Worm (Caenorhabditis elegans): Measurements from ENCODE around the gene F22B5.4.

F22B5.4 gene

ce11 chrII:8494228-8494717, 44.8 kb downstream of the F22B5.4 start, which contains the start of gene M05D6.9:
TSS of gene M05D6.9 (plus strand) at chrII:8494278.
- TF ChIP-seq hlh-1 (tag; optimal IDR thresholded peaks at IDR 0.05) (no peak), unc-62 (GFP tag; optimal IDR thresholded peaks at IDR 0.05) (no peak), mep-1 (tag; optimal IDR thresholded peaks at IDR 0.05) (no peak), snpc-4 (tag; optimal IDR thresholded peaks at IDR 0.05) (no peak), ztf-11 (tag; optimal IDR thresholded peaks at IDR 0.05) (no peak), pha-4 (tag; optimal IDR thresholded peaks at IDR 0.05) (no peak), lin-13 (tag; optimal IDR thresholded peaks at IDR 0.05) (no peak), nhr-12 (tag; optimal IDR thresholded peaks at IDR 0.05) (no peak), sem-2 (GFP tag; optimal IDR thresholded peaks at IDR 0.05) (no peak), drap-1 (GFP tag; optimal IDR thresholded peaks at IDR 0.05) (no peak), nhr-237 (tag; optimal IDR thresholded peaks at IDR 0.05) (no peak), tbx-8 (GFP tag; optimal IDR thresholded peaks at IDR 0.05) (no peak), ham-2 (GFP tag; optimal IDR thresholded peaks at IDR 0.05) (no peak), cnd-1 (tag; optimal IDR thresholded peaks at IDR 0.05) (no peak), bed-3 (GFP tag; optimal IDR thresholded peaks at IDR 0.05) (no peak), nhr-76 (tag; optimal IDR thresholded peaks at IDR 0.05) (no peak), ceh-39 (tag; optimal IDR thresholded peaks at IDR 0.05) (no peak), unc-120 (tag; optimal IDR thresholded peaks at IDR 0.05; ENCODE audit: poor library complexity, severe bottlenecking) (no peak), mab-5 (tag; optimal IDR thresholded peaks at IDR 0.05) (no peak)

ce11 chrII:8496184-8496583, 46.7 kb downstream of the F22B5.4 start:
- TF ChIP-seq pha-4 (tag; optimal IDR thresholded peaks at IDR 0.05) (no peak), unc-39 (tag; optimal IDR thresholded peaks at IDR 0.05) (no peak), elt-1 (tag; optimal IDR thresholded peaks at IDR 0.05; ENCODE audit: borderline replicate concordance, insufficient read depth) (no peak), bed-3 (GFP tag; optimal IDR thresholded peaks at IDR 0.05) (no peak), unc-62 (GFP tag; optimal IDR thresholded peaks at IDR 0.05) (no peak), flh-1 (GFP tag; optimal IDR thresholded peaks at IDR 0.05) (no peak), drap-1 (GFP tag; optimal IDR thresholded peaks at IDR 0.05) (no peak), mep-1 (tag; optimal IDR thresholded peaks at IDR 0.05) (no peak), nhr-237 (tag; optimal IDR thresholded peaks at IDR 0.05) (no peak), sptf-1 (tag; optimal IDR thresholded peaks at IDR 0.05) (no peak), hlh-1 (tag; optimal IDR thresholded peaks at IDR 0.05) (no peak), nhr-76 (tag; optimal IDR thresholded peaks at IDR 0.05) (no peak), lin-13 (tag; optimal IDR thresholded peaks at IDR 0.05) (no peak), unc-120 (tag; optimal IDR thresholded peaks at IDR 0.05; ENCODE audit: poor library complexity, severe bottlenecking) (no peak), zip-8 (tag; optimal IDR thresholded peaks at IDR 0.05) (no peak), cnd-1 (tag; optimal IDR thresholded peaks at IDR 0.05) (no peak), sem-2 (GFP tag; optimal IDR thresholded peaks at IDR 0.05) (no peak), snpc-4 (tag; optimal IDR thresholded peaks at IDR 0.05) (no peak), nhr-12 (tag; optimal IDR thresholded peaks at IDR 0.05) (no peak)

ce11 chrII:8498173-8498572, 48.7 kb downstream of the F22B5.4 start:
- TF ChIP-seq hlh-1 (tag; optimal IDR thresholded peaks at IDR 0.05) (peak; percentile 96), nhr-28 (tag; optimal IDR thresholded peaks at IDR 0.05) (no peak)

- TF ChIP-seq nhr-28 (tag; optimal IDR thresholded peaks at IDR 0.05) (no peak), nhr-2 (tag; optimal IDR thresholded peaks at IDR 0.05) (no peak), cnd-1 (tag; optimal IDR thresholded peaks at IDR 0.05) (no peak), flh-1 (GFP tag; optimal IDR thresholded peaks at IDR 0.05) (no peak), lin-13 (tag; optimal IDR thresholded peaks at IDR 0.05) (no peak), unc-120 (tag; optimal IDR thresholded peaks at IDR 0.05; ENCODE audit: poor library complexity, severe bottlenecking) (peak; percentile 95), unc-62 (GFP tag; optimal IDR thresholded peaks at IDR 0.05) (peak; percentile 66), hlh-1 (tag; optimal IDR thresholded peaks at IDR 0.05) (peak; percentile 100), ham-2 (GFP tag; optimal IDR thresholded peaks at IDR 0.05) (no peak), zip-8 (tag; optimal IDR thresholded peaks at IDR 0.05) (no peak), drap-1 (GFP tag; optimal IDR thresholded peaks at IDR 0.05) (no peak), blmp-1 (tag; optimal IDR thresholded peaks at IDR 0.05) (no peak), nhr-237 (tag; optimal IDR thresholded peaks at IDR 0.05) (no peak), M03D4.4 (tag; optimal IDR thresholded peaks at IDR 0.05) (peak; percentile 25), unc-39 (tag; optimal IDR thresholded peaks at IDR 0.05) (no peak), snpc-4 (tag; optimal IDR thresholded peaks at IDR 0.05) (no peak)
These were observed 49.5 kb downstream of the F22B5.4 start for ce11 chrII:8499021-8499420.

All from whole organism, mixed stage, embryonic.